In the genomic region with DNA sequence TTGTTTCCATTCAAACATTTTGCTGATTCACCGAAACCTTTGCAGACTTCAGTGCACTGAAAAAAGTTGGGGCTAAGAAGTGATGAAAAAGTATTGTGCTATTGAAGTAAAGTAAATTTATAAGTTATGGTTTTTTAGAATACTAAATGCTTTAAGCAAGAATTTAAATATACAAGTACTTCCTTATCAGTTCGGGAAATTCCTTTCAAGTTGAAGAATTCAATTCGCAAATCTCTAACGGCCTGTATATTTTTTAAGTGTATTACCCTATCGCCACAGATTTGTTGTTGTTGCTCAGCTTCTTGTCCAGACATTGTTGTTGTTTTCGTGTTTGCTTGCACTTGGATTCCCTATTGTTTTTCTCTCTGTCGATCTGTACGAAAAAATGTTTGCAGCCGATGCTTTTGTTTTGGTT, we compare ENCODE assay signal across 1 fruit fly cellular context.
TF ChIP-seq lines count a peak whose summit lies in the region.

No protein-coding gene starts in this region.

TF ChIP-seq in whole organism, embryonic, 481 proteins besides CTCF, POLR2A, EP300 and RAD21 (continued from another document):
- TF ChIP-seq Gug (GFP tag; IDR thresholded peaks at IDR 0.05; lab: Robert Waterston, UW) (peak; percentile 35; the same call in 3 of the 4 replicates), CG9817 (tag; optimal IDR thresholded peaks at IDR 0.05; lab: Kevin White, UChicago) (peak; percentile 36), CG13624 (GFP tag; optimal IDR thresholded peaks at IDR 0.05; lab: Kevin White, UChicago) (peak; percentile 56), CG9727 (GFP tag; optimal IDR thresholded peaks at IDR 0.05; lab: Kevin White, UChicago) (peak; percentile 81)
